Worm (Caenorhabditis elegans): Measurements from ENCODE around the gene rme-6.

The rme-6 gene

ce11 chrX:1064064-1064463, 32.9 kb upstream of the rme-6 start:
- no peak for TF ChIP-seq aly-2 (tag; optimal IDR thresholded peaks at IDR 0.05)
- TF ChIP-seq dmd-4 (tag; optimal IDR thresholded peaks at IDR 0.05): no peak
- TF ChIP-seq sma-9 (GFP tag; optimal IDR thresholded peaks at IDR 0.05): peak; percentile 38
- no peak for TF ChIP-seq sma-9 (tag; optimal IDR thresholded peaks at IDR 0.05)
- TF ChIP-seq unc-62 (GFP tag; optimal IDR thresholded peaks at IDR 0.05): no peak
- peak; percentile 11 for TF ChIP-seq lin-11 (tag; optimal IDR thresholded peaks at IDR 0.05)
- peak; percentile 15 for TF ChIP-seq lin-13 (GFP tag; optimal IDR thresholded peaks at IDR 0.05)
- peak; percentile 9 to 56 for TF ChIP-seq lsy-2 (tag; optimal IDR thresholded peaks at IDR 0.05)
- no peak for TF ChIP-seq ceh-16 (tag; optimal IDR thresholded peaks at IDR 0.05)
- TF ChIP-seq crh-2 (tag; optimal IDR thresholded peaks at IDR 0.05): peak; percentile 38
- TF ChIP-seq F13H6.1 (tag; optimal IDR thresholded peaks at IDR 0.05): peak; percentile 78
- TF ChIP-seq C34F6.9 (tag; optimal IDR thresholded peaks at IDR 0.05): peak; percentile 67
- no peak for TF ChIP-seq R02D3.7 (tag; optimal IDR thresholded peaks at IDR 0.05)
- peak; percentile 59 for TF ChIP-seq mab-5 (tag; optimal IDR thresholded peaks at IDR 0.05)
- TF ChIP-seq mdl-1 (tag; optimal IDR thresholded peaks at IDR 0.05): peak in 1 of 2 experiments; percentile 62
- peak; percentile 76 for TF ChIP-seq zag-1 (tag; optimal IDR thresholded peaks at IDR 0.05)
- TF ChIP-seq sem-4 (tag; optimal IDR thresholded peaks at IDR 0.05): peak; percentile 6
- peak; percentile 83 for TF ChIP-seq unc-55 (GFP tag; optimal IDR thresholded peaks at IDR 0.05)
- peak; percentile 23 for TF ChIP-seq Y55F3AM.14 (GFP tag; optimal IDR thresholded peaks at IDR 0.05)
- TF ChIP-seq nhr-129 (tag; optimal IDR thresholded peaks at IDR 0.05): peak; percentile 61
- peak; percentile 31 for TF ChIP-seq snpc-4 (tag; optimal IDR thresholded peaks at IDR 0.05)

DNA sequence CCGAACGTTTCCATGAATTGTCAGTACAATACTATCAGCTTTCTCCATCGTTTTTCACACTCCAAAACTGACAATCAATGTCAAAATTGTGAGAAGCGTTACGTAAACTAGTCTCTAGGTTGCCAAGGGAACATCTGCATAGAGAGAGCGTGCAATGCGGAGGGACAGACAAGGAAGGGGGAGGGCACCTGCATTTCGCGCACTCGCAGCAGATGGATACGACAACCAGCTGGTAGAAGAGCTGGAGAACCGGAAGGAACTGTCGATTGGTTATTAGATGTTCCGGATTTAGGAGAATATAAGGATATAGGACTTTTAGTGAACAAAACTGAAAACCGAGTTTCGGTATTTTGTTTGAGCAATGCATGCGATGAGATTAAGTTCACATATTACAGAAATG, 28.0 kb upstream of the rme-6 start, which contains the start of gene mksr-1:
Gene mksr-1, minus strand, starts transcription at position 144 of the 400 bp plus-strand sequence.
- TF ChIP-seq F13H6.1 (tag; optimal IDR thresholded peaks at IDR 0.05): no peak
- no peak for TF ChIP-seq C34F6.9 (tag; optimal IDR thresholded peaks at IDR 0.05)
- TF ChIP-seq lsy-2 (tag; optimal IDR thresholded peaks at IDR 0.05): no peak
- TF ChIP-seq nhr-23 (tag; optimal IDR thresholded peaks at IDR 0.05): no peak
- no peak for TF ChIP-seq ztf-1 (GFP tag; conservative IDR thresholded peaks at IDR 0.05)
- TF ChIP-seq alr-1 (tag; optimal IDR thresholded peaks at IDR 0.05): no peak
- no peak for TF ChIP-seq mdl-1 (tag; optimal IDR thresholded peaks at IDR 0.05)
- TF ChIP-seq nhr-237 (tag; optimal IDR thresholded peaks at IDR 0.05): no peak
- TF ChIP-seq ZK546.5 (tag; optimal IDR thresholded peaks at IDR 0.05): no peak
- TF ChIP-seq ceh-82 (tag; optimal IDR thresholded peaks at IDR 0.05): no peak
- no peak for TF ChIP-seq Y55F3AM.14 (GFP tag; optimal IDR thresholded peaks at IDR 0.05)
- no peak for TF ChIP-seq ztf-4 (tag; optimal IDR thresholded peaks at IDR 0.05)
- TF ChIP-seq ztf-11 (tag; optimal IDR thresholded peaks at IDR 0.05): no peak
- no peak for TF ChIP-seq nhr-12 (tag; optimal IDR thresholded peaks at IDR 0.05)

ce11 chrX:1072152-1072551, 24.8 kb upstream of the rme-6 start, which contains the start of gene lim-6:
Gene lim-6 (plus strand): TSS chrX:1072452.
- TF ChIP-seq aly-2 (tag; optimal IDR thresholded peaks at IDR 0.05) (no peak), C34F6.9 (tag; optimal IDR thresholded peaks at IDR 0.05) (no peak), sma-9 (GFP tag; optimal IDR thresholded peaks at IDR 0.05) (no peak), sma-9 (tag; optimal IDR thresholded peaks at IDR 0.05) (no peak), ztf-4 (tag; optimal IDR thresholded peaks at IDR 0.05) (no peak), nhr-12 (tag; optimal IDR thresholded peaks at IDR 0.05) (no peak), unc-62 (GFP tag; optimal IDR thresholded peaks at IDR 0.05) (no peak), zag-1 (tag; optimal IDR thresholded peaks at IDR 0.05) (no peak), ceh-82 (tag; optimal IDR thresholded peaks at IDR 0.05) (no peak), mdl-1 (tag; optimal IDR thresholded peaks at IDR 0.05) (no peak), sem-4 (tag; optimal IDR thresholded peaks at IDR 0.05) (no peak), egl-27 (tag; optimal IDR thresholded peaks at IDR 0.05) (no peak), snpc-4 (tag; optimal IDR thresholded peaks at IDR 0.05) (no peak), R02D3.7 (tag; optimal IDR thresholded peaks at IDR 0.05) (no peak), Y55F3AM.14 (GFP tag; optimal IDR thresholded peaks at IDR 0.05) (no peak), lin-11 (tag; optimal IDR thresholded peaks at IDR 0.05) (no peak), mab-5 (tag; optimal IDR thresholded peaks at IDR 0.05) (no peak), nhr-6 (tag; optimal IDR thresholded peaks at IDR 0.05) (no peak), ceh-16 (tag; optimal IDR thresholded peaks at IDR 0.05) (no peak)

ce11 chrX:1080549-1080948, 16.4 kb upstream of the rme-6 start, which contains the start of gene pfn-3:
Gene pfn-3 (minus strand): TSS chrX:1080649.
- TF ChIP-seq lin-11 (tag; optimal IDR thresholded peaks at IDR 0.05) (no peak), nhr-11 (tag; optimal IDR thresholded peaks at IDR 0.05) (no peak), sma-3 (GFP tag; optimal IDR thresholded peaks at IDR 0.05) (no peak), nhr-129 (tag; optimal IDR thresholded peaks at IDR 0.05) (peak; percentile 48), C34F6.9 (tag; optimal IDR thresholded peaks at IDR 0.05) (peak; percentile 9), R02D3.7 (tag; optimal IDR thresholded peaks at IDR 0.05) (no peak), sem-4 (tag; optimal IDR thresholded peaks at IDR 0.05) (no peak), mbf-1 (tag; optimal IDR thresholded peaks at IDR 0.05) (no peak), sma-9 (GFP tag; optimal IDR thresholded peaks at IDR 0.05) (peak; percentile 50), sma-9 (tag; optimal IDR thresholded peaks at IDR 0.05) (no peak), mab-5 (tag; optimal IDR thresholded peaks at IDR 0.05) (no peak), nhr-77 (tag; optimal IDR thresholded peaks at IDR 0.05) (no peak)

Data from whole organism, L2 larva.